Fruit fly (Drosophila melanogaster): ENCODE measurements around the gene mrt.

Gene mrt

dm6 chr3R:27238438-27239301 lies 43.8 kb downstream of the mrt start, which contains the start of the genes CG31064 and PolA2 (continued):
- TF ChIP-seq bigmax (GFP tag; optimal IDR thresholded peaks at IDR 0.05), result no peak
- peak; percentile 8 for TF ChIP-seq CG12155 (GFP tag; optimal IDR thresholded peaks at IDR 0.05)
- TF ChIP-seq fd64A (GFP tag; optimal IDR thresholded peaks at IDR 0.05), result no peak
- no peak for TF ChIP-seq ttk (GFP tag; IDR thresholded peaks at IDR 0.05)
- TF ChIP-seq Sry-β (GFP tag; optimal IDR thresholded peaks at IDR 0.05), result no peak
- no peak for TF ChIP-seq zf30C (GFP tag; optimal IDR thresholded peaks at IDR 0.05)
- no peak for TF ChIP-seq CG18599 (GFP tag; optimal IDR thresholded peaks at IDR 0.05)
- TF ChIP-seq Fer3 (tag; optimal IDR thresholded peaks at IDR 0.05), result no peak
- TF ChIP-seq CG17186 (GFP tag; optimal IDR thresholded peaks at IDR 0.05), result no peak
- TF ChIP-seq Drgx (GFP tag; IDR thresholded peaks at IDR 0.05), result no peak
- peak; percentile 10 for TF ChIP-seq Hmr (GFP tag; optimal IDR thresholded peaks at IDR 0.05)
- no peak for TF ChIP-seq Nf-YA (GFP tag; IDR thresholded peaks at IDR 0.05)
- TF ChIP-seq CG15601 (tag; optimal IDR thresholded peaks at IDR 0.05), result peak; percentile 15
- TF ChIP-seq D (optimal IDR thresholded peaks at IDR 0.05), result no peak
- no peak for TF ChIP-seq D (GFP tag; optimal IDR thresholded peaks at IDR 0.05)
- no peak for TF ChIP-seq Xbp1 (GFP tag; optimal IDR thresholded peaks at IDR 0.05)
- no peak for TF ChIP-seq sob (GFP tag; IDR thresholded peaks at IDR 0.05)
- TF ChIP-seq CG16863 (GFP tag; optimal IDR thresholded peaks at IDR 0.05), result no peak
- TF ChIP-seq HmgD (GFP tag; optimal IDR thresholded peaks at IDR 0.05), result peak; percentile 58
- no peak for TF ChIP-seq usp (GFP tag; optimal IDR thresholded peaks at IDR 0.05)
- TF ChIP-seq nerfin-2 (GFP tag; IDR thresholded peaks at IDR 0.05; ENCODE audit: partially characterized antibody), result peak; percentile 91
- TF ChIP-seq CG10321 (GFP tag; IDR thresholded peaks at IDR 0.05), result no peak
- TF ChIP-seq kni (GFP tag; optimal IDR thresholded peaks at IDR 0.05), result peak; percentile 26
- peak; percentile 29 for TF ChIP-seq gfzf (GFP tag; optimal IDR thresholded peaks at IDR 0.05)
- TF ChIP-seq Doc3 (GFP tag; IDR thresholded peaks at IDR 0.05; ENCODE audit: partially characterized antibody), result peak; percentile 70
- TF ChIP-seq CG11085 (GFP tag; IDR thresholded peaks at IDR 0.05), result no peak
- TF ChIP-seq Elba2 (GFP tag; optimal IDR thresholded peaks at IDR 0.05), result peak; percentile 0
- TF ChIP-seq Sox102F (GFP tag; optimal IDR thresholded peaks at IDR 0.05), result no peak
- TF ChIP-seq crc (GFP tag; optimal IDR thresholded peaks at IDR 0.05), result no peak
- TF ChIP-seq CG11560 (tag; IDR thresholded peaks at IDR 0.05), result no peak
- TF ChIP-seq kay (GFP tag; optimal IDR thresholded peaks at IDR 0.05), result no peak
- TF ChIP-seq dati (GFP tag; IDR thresholded peaks at IDR 0.05), result no peak
- TF ChIP-seq CG34376 (GFP tag; optimal IDR thresholded peaks at IDR 0.05), result peak; percentile 6
- TF ChIP-seq zen2 (GFP tag; IDR thresholded peaks at IDR 0.05; ENCODE audit: partially characterized antibody), result peak; percentile 90
- peak; percentile 79; the same call in 2 of the 3 replicates for TF ChIP-seq CG14860 (GFP tag; IDR thresholded peaks at IDR 0.05; ENCODE audit: partially characterized antibody)
- peak; percentile 81 for TF ChIP-seq Dll (GFP tag; IDR thresholded peaks at IDR 0.05; ENCODE audit: partially characterized antibody)
- TF ChIP-seq insv (GFP tag; optimal IDR thresholded peaks at IDR 0.05), result no peak
- TF ChIP-seq salm (tag; optimal IDR thresholded peaks at IDR 0.05), result no peak
- no peak for TF ChIP-seq sd (tag; optimal IDR thresholded peaks at IDR 0.05)
- TF ChIP-seq E2f2 (GFP tag; IDR thresholded peaks at IDR 0.05), result peak; percentile 92
- TF ChIP-seq ken (GFP tag; IDR thresholded peaks at IDR 0.05), result no peak
- TF ChIP-seq hbn (GFP tag; IDR thresholded peaks at IDR 0.05; ENCODE audit: partially characterized antibody), result peak; percentile 69
- no peak for TF ChIP-seq CG11504 (tag; optimal IDR thresholded peaks at IDR 0.05)
- TF ChIP-seq Dfd (GFP tag; optimal IDR thresholded peaks at IDR 0.05), result no peak
- TF ChIP-seq Blimp-1 (GFP tag; optimal IDR thresholded peaks at IDR 0.05), result no peak
- TF ChIP-seq emc (GFP tag; optimal IDR thresholded peaks at IDR 0.05), result no peak
- no peak for TF ChIP-seq repo (GFP tag; optimal IDR thresholded peaks at IDR 0.05)
- TF ChIP-seq bbx (GFP tag; IDR thresholded peaks at IDR 0.05; ENCODE audit: partially characterized antibody), result peak; percentile 89
- no peak for TF ChIP-seq lilli (GFP tag; optimal IDR thresholded peaks at IDR 0.05)
